Fruit fly (Drosophila melanogaster) whole organism, embryonic: Measurements from ENCODE around the gene CG12539.

Source experiments
- Abd-B ChIP-seq: fragments of 200-800 bp; sonication (Bioruptor generic); optimal IDR thresholded peaks from 2 replicates; lab custom pipeline; 2018; ENCODE audit warnings: missing biosample characterization, mild to moderate bottlenecking, missing genetic modification characterization, moderate library complexity
- Bteb2 ChIP-seq: fragments of 200-800 bp; sonication (Bioruptor generic); optimal IDR thresholded peaks from 2 replicates; lab custom pipeline; 2016; ENCODE audit warnings: missing biosample characterization, missing genetic modification characterization
- CG10321 ChIP-seq: fragments of 200-800 bp; sonication (Bioruptor generic); IDR thresholded peaks from 2 replicates; pipeline ENCODE4 v1.3.6; 2022; ENCODE audit warnings: missing biosample characterization, missing genetic modification characterization
- CG12942 ChIP-seq: fragments of 200-800 bp; sonication (Bioruptor generic); optimal IDR thresholded peaks from 3 replicates; lab custom pipeline; 2016; ENCODE audit warnings: missing biosample characterization, missing genetic modification characterization
- CG14710 ChIP-seq: fragments of 200-800 bp; sonication (Bioruptor generic); optimal IDR thresholded peaks from 3 replicates; lab custom pipeline; 2019; ENCODE audit warnings: missing biosample characterization, mild to moderate bottlenecking, missing genetic modification characterization, moderate library complexity
- CG17186 ChIP-seq: fragments of 200-800 bp; sonication (Bioruptor generic); optimal IDR thresholded peaks from 3 replicates; lab custom pipeline; 2017; ENCODE audit warnings: missing biosample characterization, missing genetic modification reagents, missing genetic modification characterization
- CG17328 ChIP-seq: fragments of 200-800 bp; sonication (Bioruptor generic); IDR thresholded peaks from 2 replicates; pipeline ENCODE4 v1.3.6; 2022; ENCODE audit warnings: missing biosample characterization, missing genetic modification characterization
- CG17568 ChIP-seq: fragments of 200-800 bp; sonication (Bioruptor generic); optimal IDR thresholded peaks from 2 replicates; lab custom pipeline; 2018; ENCODE audit warnings: missing biosample characterization, mild to moderate bottlenecking, missing genetic modification characterization, moderate library complexity
- CG17912 ChIP-seq: fragments of 200-800 bp; sonication (Bioruptor generic); optimal IDR thresholded peaks from 2 replicates; lab custom pipeline; 2018; ENCODE audit warnings: missing biosample characterization, mild to moderate bottlenecking, missing genetic modification characterization
- CG18619 ChIP-seq: fragments of 200-800 bp; sonication (Bioruptor generic); optimal IDR thresholded peaks from 3 replicates; lab custom pipeline; 2017; ENCODE audit warnings: missing biosample characterization, mild to moderate bottlenecking, missing genetic modification characterization
- CG2889 ChIP-seq: fragments of 200-800 bp; sonication (Bioruptor generic); IDR thresholded peaks from 3 replicates; pipeline ENCODE4 v1.3.6; 2022; ENCODE audit warnings: missing biosample characterization, missing genetic modification characterization
- CG32532 ChIP-seq: fragments of 200-800 bp; sonication (Bioruptor generic); IDR thresholded peaks from 2 replicates; pipeline ENCODE4 v1.3.6; 2022; ENCODE audit warnings: missing biosample characterization, missing genetic modification characterization
- CG3407 ChIP-seq: fragments of 200-800 bp; sonication (Bioruptor generic); optimal IDR thresholded peaks from 2 replicates; lab custom pipeline; 2018; ENCODE audit warnings: missing biosample characterization, mild to moderate bottlenecking, missing genetic modification characterization
- CG34422 ChIP-seq: fragments of 200-800 bp; sonication (Bioruptor generic); IDR thresholded peaks from 3 replicates; pipeline ENCODE4 v1.3.6; 2022; ENCODE audit warnings: missing biosample characterization, missing genetic modification characterization
- CG3995 ChIP-seq: fragments of 200-800 bp; sonication (Bioruptor generic); optimal IDR thresholded peaks from 3 replicates; lab custom pipeline; 2016; ENCODE audit warnings: missing biosample characterization, missing genetic modification characterization
- CG6272 ChIP-seq: fragments of 200-800 bp; sonication (Bioruptor generic); IDR thresholded peaks from 2 replicates; pipeline ENCODE4 v1.3.6; 2022; ENCODE audit warnings: missing biosample characterization, missing genetic modification characterization
- CG6683 ChIP-seq: fragments of 200-800 bp; sonication (Bioruptor generic); optimal IDR thresholded peaks from 2 replicates; lab custom pipeline; 2017; ENCODE audit warnings: missing biosample characterization, mild to moderate bottlenecking, missing genetic modification characterization, missing genetic modification reagents
- CG8359 ChIP-seq: fragments of 200-800 bp; sonication (Bioruptor generic); optimal IDR thresholded peaks from 2 replicates; lab custom pipeline; 2017; ENCODE audit warnings: missing biosample characterization, mild to moderate bottlenecking, missing genetic modification characterization, borderline replicate concordance
- CG8388 ChIP-seq: fragments of 200-800 bp; sonication (Bioruptor generic); optimal IDR thresholded peaks from 2 replicates; lab custom pipeline; 2019; ENCODE audit warnings: missing biosample characterization, mild to moderate bottlenecking, missing genetic modification characterization, moderate library complexity
- CG9215 ChIP-seq: fragments of 200-800 bp; sonication (Bioruptor generic); IDR thresholded peaks from 2 replicates; pipeline ENCODE4 v1.3.6; 2022; ENCODE audit warnings: missing biosample characterization, missing genetic modification characterization
- CHES-1-like ChIP-seq: fragments of 200-800 bp; sonication (Bioruptor generic); optimal IDR thresholded peaks from 2 replicates; lab custom pipeline; 2016; ENCODE audit warnings: missing biosample characterization, missing genetic modification characterization
- CoRest ChIP-seq: fragments of 200-800 bp; sonication (Bioruptor generic); optimal IDR thresholded peaks from 3 replicates; lab custom pipeline; 2018; ENCODE audit warnings: missing biosample characterization, mild to moderate bottlenecking, missing genetic modification characterization, moderate library complexity
- Drgx ChIP-seq: fragments of 200-800 bp; sonication (Bioruptor generic); IDR thresholded peaks from 2 replicates; pipeline ENCODE4 v1.3.6; 2022; ENCODE audit warnings: missing biosample characterization, missing genetic modification characterization
- Elba2 ChIP-seq: fragments of 200-800 bp; sonication (Bioruptor generic); optimal IDR thresholded peaks from 3 replicates; lab custom pipeline; 2016; ENCODE audit warnings: missing biosample characterization, missing genetic modification characterization
- Ets65A ChIP-seq: fragments of 200-800 bp; sonication (Bioruptor generic); peaks from one replicate; lab custom pipeline; 2016; ENCODE audit warnings: missing biosample characterization, missing genetic modification characterization
- Fer2 ChIP-seq: fragments of 200-800 bp; sonication (Bioruptor generic); optimal IDR thresholded peaks from 2 replicates; lab custom pipeline; 2018; ENCODE audit warnings: missing biosample characterization, mild to moderate bottlenecking, missing genetic modification characterization, moderate library complexity
- HHEX ChIP-seq: fragments of 200-800 bp; sonication (Bioruptor generic); optimal IDR thresholded peaks from 3 replicates; lab custom pipeline; 2017; ENCODE audit warnings: missing biosample characterization, mild to moderate bottlenecking, missing genetic modification characterization, missing genetic modification reagents
- HLH3B ChIP-seq: fragments of 200-800 bp; sonication (Bioruptor generic); IDR thresholded peaks from 2 replicates; pipeline ENCODE4 v1.3.6; 2022; ENCODE audit warnings: missing biosample characterization, missing genetic modification characterization
- HmgD ChIP-seq: fragments of 200-800 bp; sonication (Bioruptor generic); optimal IDR thresholded peaks from 3 replicates; lab custom pipeline; 2016; ENCODE audit warnings: missing biosample characterization, missing genetic modification characterization
- Hr51 ChIP-seq, 2 experiments: fragments of 200-800 bp; sonication (Bioruptor generic); optimal IDR thresholded peaks; 2 replicates in 1 of 2; 3 replicates in 1 of 2; lab custom pipeline; 2016 to 2018; ENCODE audit warnings: missing biosample characterization in 2 of 2, missing genetic modification characterization in 2 of 2, mild to moderate bottlenecking in 1 of 2, moderate library complexity in 1 of 2
- Kr ChIP-seq: fragments of 200-800 bp; sonication (Bioruptor generic); optimal IDR thresholded peaks from 2 replicates; lab custom pipeline; 2017; ENCODE audit warnings: missing biosample characterization, mild to moderate bottlenecking, missing genetic modification characterization
- Lhr ChIP-seq: fragments of 200-800 bp; sonication (Bioruptor generic); optimal IDR thresholded peaks from 3 replicates; lab custom pipeline; 2017; ENCODE audit warnings: mild to moderate bottlenecking, missing biosample characterization, missing genetic modification reagents, missing genetic modification characterization
- Myb ChIP-seq: fragments of 200-800 bp; sonication (Bioruptor generic); optimal IDR thresholded peaks from 2 replicates; lab custom pipeline; 2016; ENCODE audit warnings: missing biosample characterization, missing genetic modification characterization
- Sin3A ChIP-seq: fragments of >200 bp; optimal IDR thresholded peaks from 2 replicates; lab custom pipeline; 2018
- Sry-δ ChIP-seq: fragments of 200-800 bp; sonication (Bioruptor generic); optimal IDR thresholded peaks from 2 replicates; lab custom pipeline; 2016; ENCODE audit warnings: missing biosample characterization, missing genetic modification characterization
- ase ChIP-seq: fragments of 200-800 bp; sonication (Bioruptor generic); IDR thresholded peaks from 3 replicates; pipeline ENCODE4 v1.3.6; 2022; ENCODE audit warnings: missing biosample characterization, missing genetic modification characterization
- chif ChIP-seq, 2 experiments: fragments of 200-800 bp; sonication (Bioruptor generic); optimal IDR thresholded peaks; 3 replicates each; lab custom pipeline; 2016; ENCODE audit warnings: missing biosample characterization in 2 of 2, missing genetic modification characterization in 2 of 2
- chm ChIP-seq: fragments of 200-800 bp; sonication (Bioruptor generic); IDR thresholded peaks from 2 replicates; pipeline ENCODE4 v1.3.6; 2022; ENCODE audit warnings: missing biosample characterization, missing genetic modification characterization
- eve ChIP-seq, 2 experiments: fragments of >200 bp; optimal IDR thresholded peaks; 2 replicates each; lab custom pipeline; 2017; ENCODE audit warnings: missing biosample characterization in 2 of 2, missing genetic modification characterization in 2 of 2
- gce ChIP-seq: fragments of 200-800 bp; sonication (Bioruptor generic); IDR thresholded peaks from 3 replicates; pipeline ENCODE4 v1.3.6; 2022; ENCODE audit warnings: missing biosample characterization, missing genetic modification characterization
- gfzf ChIP-seq: fragments of 200-800 bp; sonication (Bioruptor generic); optimal IDR thresholded peaks from 2 replicates; lab custom pipeline; 2016; ENCODE audit warnings: missing biosample characterization, mild to moderate bottlenecking, missing genetic modification characterization, moderate library complexity
- klu ChIP-seq: fragments of 200-800 bp; sonication (Bioruptor generic); IDR thresholded peaks from 2 replicates; pipeline ENCODE4 v1.3.6; 2022; ENCODE audit warnings: missing biosample characterization, missing genetic modification characterization
- pho ChIP-seq: fragments of 200-800 bp; sonication (Bioruptor generic); optimal IDR thresholded peaks from 2 replicates; lab custom pipeline; 2016; ENCODE audit warnings: missing biosample characterization, missing genetic modification characterization
- phol ChIP-seq: fragments of 200-800 bp; sonication (Bioruptor generic); optimal IDR thresholded peaks from 3 replicates; lab custom pipeline; 2018; ENCODE audit warnings: missing biosample characterization, mild to moderate bottlenecking, missing genetic modification characterization, moderate library complexity
- pum ChIP-seq: fragments of 200-800 bp; sonication (Bioruptor generic); optimal IDR thresholded peaks from 2 replicates; lab custom pipeline; 2016; ENCODE audit warnings: missing biosample characterization, missing genetic modification characterization
- sc ChIP-seq, 3 experiments: fragments of >200 bp in 2 of 3; fragments of 200-800 bp in 1 of 3; sonication (Bioruptor generic) in 1 of 3; optimal IDR thresholded peaks; 2 replicates in 2 of 3; 3 replicates in 1 of 3; lab custom pipeline; 2017; ENCODE audit warnings: mild to moderate bottlenecking in 1 of 3, missing biosample characterization in 1 of 3, missing genetic modification characterization in 1 of 3, missing genetic modification reagents in 1 of 3
- sima ChIP-seq: fragments of 200-800 bp; sonication (Bioruptor generic); optimal IDR thresholded peaks from 2 replicates; lab custom pipeline; 2016; ENCODE audit warnings: missing biosample characterization, missing genetic modification characterization
- tll ChIP-seq, 2 experiments: fragments of 200-800 bp in 1 of 2; fragments of >200 bp in 1 of 2; sonication (Bioruptor generic) in 1 of 2; optimal IDR thresholded peaks; 2 replicates each; lab custom pipeline; 2017 to 2019; ENCODE audit warnings: missing biosample characterization in 2 of 2, missing genetic modification characterization in 2 of 2, mild to moderate bottlenecking in 1 of 2, moderate library complexity in 1 of 2
- zfh2 ChIP-seq: fragments of 200-800 bp; sonication (Bioruptor generic); optimal IDR thresholded peaks from 2 replicates; lab custom pipeline; 2016; ENCODE audit warnings: missing biosample characterization, missing genetic modification characterization

Gene CG12539

dm6 chrX:14848755-14849354 lies 4.3 kb upstream of the CG12539 start, which contains the start of gene CG9522 (continued):
- TF ChIP-seq HHEX (GFP tag; lab: Kevin White, UChicago) (peak; percentile 54), sima (GFP tag; lab: Kevin White, UChicago) (no peak), CG17328 (GFP tag; lab: Robert Waterston, UW) (peak; percentile 86), pho (GFP tag; lab: Kevin White, UChicago) (peak; percentile 24), CG3407 (peak; percentile 68), Myb (GFP tag; lab: Kevin White, UChicago) (peak; percentile 17), CG14710 (peak; percentile 67), phol (tag; lab: Kevin White, UChicago) (peak; percentile 71), CG6683 (GFP tag; lab: Kevin White, UChicago) (peak; percentile 36), CG8388 (peak; percentile 74), CG17568 (peak; percentile 42), eve (GFP tag; optimal IDR thresholded peaks at IDR 0.05; lab: Kevin White, UChicago) (peak in 1 of 2 experiments; percentile 72), tll (GFP tag; optimal IDR thresholded peaks at IDR 0.05; lab: Kevin White, UChicago) (no peak), Sry-δ (GFP tag; lab: Kevin White, UChicago) (peak; percentile 3), Sin3A (lab: Kevin White, UChicago) (no peak), CG3995 (GFP tag; lab: Kevin White, UChicago) (no peak), CG17912 (GFP tag; lab: Kevin White, UChicago) (no peak), Kr (no peak), CG2889 (GFP tag; lab: Robert Waterston, UW) (peak; percentile 68; the same call in 2 of the 3 replicates), Elba2 (GFP tag; lab: Kevin White, UChicago) (no peak), CG12942 (GFP tag; lab: Kevin White, UChicago) (peak; percentile 7), ase (GFP tag; lab: Robert Waterston, UW) (no peak; the same call in 2 of the 3 replicates), CG8359 (GFP tag; lab: Kevin White, UChicago) (no peak), pum (GFP tag; lab: Kevin White, UChicago) (peak; percentile 29), Ets65A (GFP tag; lab: Kevin White, UChicago) (no peak), sc (optimal IDR thresholded peaks at IDR 0.05; lab: Kevin White, UChicago) (no peak), sc (GFP tag; optimal IDR thresholded peaks at IDR 0.05; lab: Kevin White, UChicago) (peak; percentile 51), CG34422 (GFP tag; lab: Robert Waterston, UW) (peak; percentile 62; the same call in 1 of the 3 replicates), CG10321 (GFP tag; lab: Robert Waterston, UW) (no peak), CG6272 (GFP tag; lab: Robert Waterston, UW) (0 out of 2 replicates have a peak, but pooled peaks have one; percentile 27), chif (GFP tag; optimal IDR thresholded peaks at IDR 0.05; lab: Kevin White, UChicago) (peak; percentile 27 to 58), chm (peak; percentile 83), HmgD (GFP tag; lab: Kevin White, UChicago) (no peak), CHES-1-like (GFP tag; lab: Kevin White, UChicago) (no peak), Lhr (GFP tag; lab: Kevin White, UChicago) (peak; percentile 28), zfh2 (GFP tag; lab: Kevin White, UChicago) (peak; percentile 3), HLH3B (GFP tag; lab: Robert Waterston, UW) (peak; percentile 80), Fer2 (tag; lab: Kevin White, UChicago) (peak; percentile 25), Drgx (peak; percentile 82), CoRest (tag; lab: Kevin White, UChicago) (peak; percentile 52), Hr51 (GFP tag; optimal IDR thresholded peaks at IDR 0.05; lab: Kevin White, UChicago) (peak; percentile 13 to 58), CG18619 (GFP tag; lab: Kevin White, UChicago) (peak; percentile 40), Abd-B (GFP tag; lab: Kevin White, UChicago) (peak; percentile 10), CG9215 (GFP tag; lab: Robert Waterston, UW) (peak; percentile 44; the same call in 1 of the 2 replicates), CG32532 (peak; percentile 73), CG17186 (GFP tag; lab: Kevin White, UChicago) (no peak), gce (GFP tag; lab: Robert Waterston, UW) (peak; percentile 67; the same call in 2 of the 3 replicates), Bteb2 (peak; percentile 19), klu (GFP tag; lab: Robert Waterston, UW) (peak; percentile 53), gfzf (GFP tag; lab: Kevin White, UChicago) (no peak)
